Fruit fly (Drosophila melanogaster) whole organism, embryonic: ENCODE results near the gene CG31898.
A peak's percentile ranks its signal among the peaks of the same experiment; 100 is the strongest.

ENCODE experiments used
- CG14014 ChIP-seq: fragments of 200-800 bp; sonication (Bioruptor generic); IDR thresholded peaks from 2 replicates; pipeline ENCODE4 v1.3.6; 2022; ENCODE audit warnings: missing biosample characterization, missing genetic modification characterization
- CG6175 ChIP-seq: fragments of 200-800 bp; sonication (Bioruptor generic); IDR thresholded peaks from 3 replicates; pipeline ENCODE4 v1.3.6; 2022; ENCODE audit warnings: missing biosample characterization, missing genetic modification characterization
- Dek ChIP-seq: fragments of 200-800 bp; sonication (Bioruptor generic); optimal IDR thresholded peaks from 3 replicates; lab custom pipeline; 2019; ENCODE audit warnings: missing biosample characterization, mild to moderate bottlenecking, missing genetic modification characterization, moderate library complexity
- ash1 ChIP-seq: fragments of 200-800 bp; sonication (Bioruptor generic); optimal IDR thresholded peaks from 2 replicates; lab custom pipeline; 2018; ENCODE audit warnings: missing biosample characterization, mild to moderate bottlenecking, missing genetic modification characterization
- disco-r ChIP-seq: fragments of 200-800 bp; sonication (Bioruptor generic); optimal IDR thresholded peaks from 2 replicates; lab custom pipeline; 2016; ENCODE audit warnings: missing biosample characterization, missing genetic modification characterization
- ssp ChIP-seq: fragments of 200-800 bp; sonication (Bioruptor generic); IDR thresholded peaks from 2 replicates; pipeline ENCODE4 v1.3.6; 2022; ENCODE audit warnings: missing biosample characterization, missing genetic modification characterization
- zfh1 ChIP-seq: fragments of 200-800 bp; sonication (Bioruptor generic); IDR thresholded peaks from 3 replicates; pipeline ENCODE4 v1.3.6; 2022; ENCODE audit warnings: missing biosample characterization, missing genetic modification characterization

DNA sequence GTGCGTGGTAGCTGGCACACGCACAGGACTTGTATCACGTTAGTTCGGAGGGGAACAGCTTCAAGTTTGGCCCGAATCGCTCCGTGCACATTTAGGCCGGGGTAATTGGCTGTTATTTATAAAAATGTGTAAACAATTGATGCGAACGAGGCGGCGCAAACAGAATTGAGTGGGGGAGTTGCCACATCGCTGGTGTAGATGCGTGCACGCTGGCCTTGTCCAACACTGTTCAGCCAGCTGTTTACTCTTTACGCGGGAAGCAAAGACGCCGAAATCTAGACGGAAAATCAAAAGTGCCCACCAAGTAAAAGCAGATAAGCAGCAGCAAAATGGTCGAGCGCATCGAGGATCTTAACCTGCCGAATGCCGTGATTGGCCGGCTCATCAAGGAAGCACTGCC is 37.0 kb downstream of the CG31898 start, which contains the start of the genes D12 and Chrac-14:
- peak; percentile 42; the same call in 1 of the 3 replicates for TF ChIP-seq zfh1 (GFP tag; lab: Robert Waterston, UW)
- no peak for TF ChIP-seq CG14014
- no peak for TF ChIP-seq disco-r (GFP tag; lab: Kevin White, UChicago)
- TF ChIP-seq CG6175 (GFP tag; lab: Robert Waterston, UW): no peak
- no peak for TF ChIP-seq ssp (GFP tag; lab: Robert Waterston, UW)
- TF ChIP-seq Dek: no peak
- TF ChIP-seq ash1 (GFP tag; lab: Kevin White, UChicago): no peak
